Worm (Caenorhabditis elegans): Measurements from ENCODE around the gene sumv-2.

sumv-2 gene

DNA sequence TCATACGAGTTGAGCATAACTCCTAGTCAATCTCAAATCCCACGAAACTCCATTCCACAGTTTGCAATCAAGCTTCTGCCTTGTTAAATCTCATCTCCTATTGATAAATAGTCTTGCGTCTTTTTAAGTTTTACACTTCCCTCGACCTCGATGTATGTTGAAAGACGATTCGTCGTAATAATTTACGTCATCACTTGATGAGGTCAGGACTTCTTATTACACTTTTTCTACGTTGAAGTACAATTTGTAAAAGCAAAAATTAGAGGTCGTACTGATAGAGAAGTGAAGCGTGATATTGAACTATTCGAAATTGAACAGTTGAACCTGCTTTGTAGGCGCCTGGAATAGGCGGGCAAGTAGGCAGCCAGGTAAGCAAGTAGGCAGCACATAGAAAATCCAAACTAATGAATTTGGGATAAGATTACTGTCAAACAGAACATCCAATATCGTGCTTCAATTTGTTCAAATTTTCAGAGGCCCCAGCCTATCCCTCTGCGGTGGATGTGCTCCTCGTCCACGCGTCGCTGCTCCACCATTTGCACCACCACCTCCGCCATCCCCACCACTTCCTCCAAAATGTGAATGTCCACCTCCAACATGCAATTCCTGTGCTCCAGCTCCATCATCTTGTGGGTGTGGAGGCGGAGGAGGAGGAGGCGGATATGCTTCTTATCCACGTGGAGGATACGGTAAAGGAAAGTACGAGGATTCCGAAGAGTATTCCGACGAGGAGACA is 32.5 kb downstream of the sumv-2 start:
- 0 out of 2 replicates have a peak, but pooled peaks have one; percentile 13 for TF ChIP-seq mcd-1 (GFP tag; IDR thresholded peaks at IDR 0.05)
- TF ChIP-seq Y53F4B.3 (GFP tag; IDR thresholded peaks at IDR 0.05), result no peak
- TF ChIP-seq zfh-2 (GFP tag; conservative IDR thresholded peaks at IDR 0.05), result peak; percentile 57; the same call in 1 of the 2 replicates
- 0 out of 2 replicates have a peak, but pooled peaks have one; percentile 70 for TF ChIP-seq cebp-2 (GFP tag; IDR thresholded peaks at IDR 0.05)
- no peak for TF ChIP-seq chd-7 (tag; optimal IDR thresholded peaks at IDR 0.05)
- TF ChIP-seq hsf-1 (GFP tag; IDR thresholded peaks at IDR 0.05), result 0 out of 2 replicates have a peak, but pooled peaks have one; percentile 7

DNA sequence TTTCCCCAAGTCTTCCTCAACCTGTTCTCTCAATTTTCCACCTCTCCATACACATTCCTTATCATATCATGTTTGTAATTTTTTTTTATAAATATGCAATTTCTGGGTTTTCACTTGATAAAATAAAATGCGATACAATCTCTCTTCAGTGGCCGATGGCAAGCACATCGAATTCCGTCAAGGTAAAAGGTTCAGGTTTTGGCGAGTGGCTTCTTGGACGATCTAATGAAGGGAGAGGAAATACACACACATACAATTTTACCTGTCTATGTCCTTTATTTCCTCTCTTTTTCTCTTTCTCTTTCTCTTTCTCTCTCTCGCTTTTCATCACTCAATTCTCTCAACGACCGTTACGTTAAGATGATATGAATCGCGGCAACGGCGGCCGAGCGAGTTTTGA is 34.1 kb downstream of the sumv-2 start:
- TF ChIP-seq nfya-1 (tag; optimal IDR thresholded peaks at IDR 0.05; ENCODE audit: borderline replicate concordance, insufficient read depth), result no peak
- peak; percentile 17 for TF ChIP-seq nhr-80 (tag; optimal IDR thresholded peaks at IDR 0.05)
- no peak for TF ChIP-seq sdz-38 (tag; optimal IDR thresholded peaks at IDR 0.05)
- TF ChIP-seq ztf-26 (tag; optimal IDR thresholded peaks at IDR 0.05), result peak; percentile 16

DNA sequence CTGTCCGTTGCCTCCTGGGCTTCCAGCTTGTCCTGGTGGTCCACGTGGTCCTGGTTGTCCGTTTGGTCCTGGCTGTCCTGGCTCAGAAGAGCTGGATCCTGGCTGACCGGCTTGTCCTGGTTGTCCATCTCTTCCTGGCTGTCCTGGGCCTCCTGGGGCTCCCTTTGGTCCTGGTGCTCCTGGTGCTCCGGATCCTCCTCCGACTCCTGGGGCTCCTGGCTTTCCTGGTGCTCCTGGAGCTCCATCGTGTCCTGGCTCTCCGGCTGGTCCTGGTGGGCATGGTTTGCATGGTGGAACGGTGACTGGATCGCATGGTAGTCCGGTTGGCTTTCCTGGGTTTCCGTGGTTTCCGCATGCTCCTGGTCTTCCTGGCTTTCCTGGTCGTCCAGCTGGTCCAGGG is 35.7 kb downstream of the sumv-2 start:
- TF ChIP-seq hrde-1 (tag; optimal IDR thresholded peaks at IDR 0.05; ENCODE audit: borderline replicate concordance) (no peak), ztf-26 (tag; optimal IDR thresholded peaks at IDR 0.05) (peak; percentile 31), egrh-3 (GFP tag; IDR thresholded peaks at IDR 0.05) (peak; percentile 94), lin-40 (tag; optimal IDR thresholded peaks at IDR 0.05) (peak; percentile 12), somi-1 (GFP tag; optimal IDR thresholded peaks at IDR 0.05) (no peak), zfh-2 (GFP tag; conservative IDR thresholded peaks at IDR 0.05) (peak; percentile 94), dox-1 (GFP tag; IDR thresholded peaks at IDR 0.05) (0 out of 2 replicates have a peak, but pooled peaks have one; percentile 41)

DNA sequence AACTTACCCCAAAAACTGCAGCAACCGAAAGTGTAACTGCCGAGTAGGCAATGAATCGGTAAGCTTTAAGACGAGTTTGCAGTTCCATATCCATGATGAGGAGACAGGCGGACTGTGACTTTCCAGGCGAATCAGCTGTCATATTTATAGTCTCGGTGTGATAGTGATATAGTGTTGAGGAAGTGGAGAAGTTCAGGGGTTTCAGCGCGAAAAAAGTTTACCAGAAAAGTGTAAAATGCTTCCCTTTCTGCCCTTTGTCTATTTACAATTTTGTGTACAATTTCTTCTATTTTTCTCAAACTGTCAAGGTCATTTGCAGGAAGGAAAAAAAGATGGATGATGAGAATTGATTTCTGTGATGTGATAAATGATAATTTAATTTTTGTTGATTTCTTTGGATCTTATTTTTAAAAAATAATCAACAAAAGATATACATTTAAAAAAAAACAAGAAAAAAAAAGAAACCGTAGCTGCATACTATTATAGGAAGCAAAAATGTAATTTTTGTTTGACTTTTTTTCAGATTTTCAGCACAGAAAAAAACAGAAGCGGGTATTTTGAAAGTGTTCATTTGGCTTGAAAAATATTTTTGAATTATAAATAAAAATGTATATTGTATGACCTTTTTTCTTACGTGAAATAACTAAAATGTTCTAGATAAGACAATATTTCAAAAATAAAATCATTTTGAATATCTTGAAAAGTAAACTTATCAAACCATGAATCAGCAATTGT is 36.7 kb downstream of the sumv-2 start, which contains the start of the genes col-139 and F41F3.1:
Gene col-139, minus strand, starts transcription at position 101 of the 735 bp plus-strand sequence.
Gene F41F3.1, plus strand, starts transcription at position 685 of the 735 bp plus-strand sequence.
- TF ChIP-seq D2030.7 (GFP tag; IDR thresholded peaks at IDR 0.05), result no peak
- no peak for TF ChIP-seq F57C9.4 (tag; optimal IDR thresholded peaks at IDR 0.05)
- no peak for TF ChIP-seq lin-40 (tag; optimal IDR thresholded peaks at IDR 0.05)
- no peak for TF ChIP-seq madf-3 (GFP tag; IDR thresholded peaks at IDR 0.05)

DNA sequence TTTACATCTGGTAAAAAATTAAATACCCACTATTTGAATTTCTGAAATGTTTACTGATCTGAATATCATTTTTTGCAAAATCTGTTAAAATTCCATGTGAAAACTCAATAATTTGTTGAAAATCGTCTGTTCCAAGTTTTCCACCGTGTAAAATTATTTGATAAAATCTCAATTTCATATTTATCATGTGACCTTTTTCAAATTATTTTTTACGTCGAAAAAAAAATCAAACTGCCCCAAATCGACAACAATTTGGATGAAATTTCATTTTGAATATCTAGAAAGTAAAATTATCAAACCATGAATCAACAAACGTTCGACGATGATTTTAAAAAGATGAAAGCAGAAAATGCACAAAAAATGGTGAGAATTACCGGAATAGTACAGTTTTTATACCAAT is 37.8 kb downstream of the sumv-2 start, which contains the start of gene F41F3.9:
Gene F41F3.9, plus strand, starts transcription at position 301 of the 400 bp plus-strand sequence.
- TF ChIP-seq hlh-26 (GFP tag; conservative IDR thresholded peaks at IDR 0.05), result no peak
- no peak for TF ChIP-seq gei-17 (GFP tag; optimal IDR thresholded peaks at IDR 0.05)
- no peak for TF ChIP-seq F55B11.4 (tag; optimal IDR thresholded peaks at IDR 0.05; ENCODE audit: borderline replicate concordance, insufficient read depth)
- TF ChIP-seq B0019.2 (GFP tag; conservative IDR thresholded peaks at IDR 0.05), result no peak
- TF ChIP-seq lir-1 (GFP tag; conservative IDR thresholded peaks at IDR 0.05), result no peak
- TF ChIP-seq F37B4.10 (GFP tag; IDR thresholded peaks at IDR 0.05), result no peak
- TF ChIP-seq madf-10 (tag; optimal IDR thresholded peaks at IDR 0.05), result no peak
- no peak for TF ChIP-seq F22D6.2 (tag; optimal IDR thresholded peaks at IDR 0.05)
- TF ChIP-seq lsy-27 (tag; optimal IDR thresholded peaks at IDR 0.05; ENCODE audit: borderline replicate concordance, insufficient read depth), result no peak
- TF ChIP-seq ztf-26 (tag; optimal IDR thresholded peaks at IDR 0.05), result no peak
- TF ChIP-seq nfyb-1 (GFP tag; IDR thresholded peaks at IDR 0.05), result no peak
- TF ChIP-seq T26A5.8 (tag; optimal IDR thresholded peaks at IDR 0.05), result no peak
- no peak for TF ChIP-seq lin-54 (GFP tag; optimal IDR thresholded peaks at IDR 0.05)
- TF ChIP-seq lin-26 (GFP tag; IDR thresholded peaks at IDR 0.05), result no peak

Data from whole organism, young adult.